Fruit fly (Drosophila melanogaster): ENCODE results near the gene CG43248.

Gene CG43248

DNA sequence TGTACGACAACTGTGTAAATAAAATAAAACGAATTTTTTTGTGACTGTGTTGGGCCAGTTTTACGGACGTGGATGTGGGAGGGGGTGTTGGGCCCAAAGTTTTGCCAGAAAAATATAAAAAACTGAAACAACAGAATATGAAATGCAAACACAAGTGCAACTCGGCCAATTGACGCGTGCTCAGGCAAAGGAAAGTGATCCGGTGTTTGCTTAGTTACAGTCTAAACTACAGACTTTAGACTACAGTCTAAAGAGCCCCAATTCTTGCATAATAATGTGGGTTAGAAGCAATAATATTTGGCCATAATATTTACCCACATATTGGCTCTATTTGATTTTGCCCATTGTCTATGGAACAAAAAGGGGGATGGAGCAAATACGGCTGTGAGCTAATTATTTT is 17.6 kb upstream of the CG43248 start:
- TF ChIP-seq jim (GFP tag; optimal IDR thresholded peaks at IDR 0.05) (no peak), br (GFP tag; optimal IDR thresholded peaks at IDR 0.05) (peak; percentile 17), h (GFP tag; optimal IDR thresholded peaks at IDR 0.05) (peak; percentile 63), Rel (GFP tag; optimal IDR thresholded peaks at IDR 0.05) (no peak), Rel (tag; optimal IDR thresholded peaks at IDR 0.05) (no peak), foxo (GFP tag; optimal IDR thresholded peaks at IDR 0.05) (peak in 1 of 2 experiments; percentile 13), Hr83 (GFP tag; optimal IDR thresholded peaks at IDR 0.05; ENCODE audit: poor library complexity, severe bottlenecking) (peak; percentile 42), Vsx2 (GFP tag; optimal IDR thresholded peaks at IDR 0.05; ENCODE audit: partially characterized antibody) (no peak), OdsH (GFP tag; optimal IDR thresholded peaks at IDR 0.05) (peak; percentile 40), fru (GFP tag; optimal IDR thresholded peaks at IDR 0.05) (peak; percentile 13), Sp1 (GFP tag; optimal IDR thresholded peaks at IDR 0.05) (peak; percentile 42), rgr (GFP tag; optimal IDR thresholded peaks at IDR 0.05) (peak; percentile 42), brk (GFP tag; optimal IDR thresholded peaks at IDR 0.05) (peak; percentile 13), sv (GFP tag; optimal IDR thresholded peaks at IDR 0.05) (no peak)

DNA sequence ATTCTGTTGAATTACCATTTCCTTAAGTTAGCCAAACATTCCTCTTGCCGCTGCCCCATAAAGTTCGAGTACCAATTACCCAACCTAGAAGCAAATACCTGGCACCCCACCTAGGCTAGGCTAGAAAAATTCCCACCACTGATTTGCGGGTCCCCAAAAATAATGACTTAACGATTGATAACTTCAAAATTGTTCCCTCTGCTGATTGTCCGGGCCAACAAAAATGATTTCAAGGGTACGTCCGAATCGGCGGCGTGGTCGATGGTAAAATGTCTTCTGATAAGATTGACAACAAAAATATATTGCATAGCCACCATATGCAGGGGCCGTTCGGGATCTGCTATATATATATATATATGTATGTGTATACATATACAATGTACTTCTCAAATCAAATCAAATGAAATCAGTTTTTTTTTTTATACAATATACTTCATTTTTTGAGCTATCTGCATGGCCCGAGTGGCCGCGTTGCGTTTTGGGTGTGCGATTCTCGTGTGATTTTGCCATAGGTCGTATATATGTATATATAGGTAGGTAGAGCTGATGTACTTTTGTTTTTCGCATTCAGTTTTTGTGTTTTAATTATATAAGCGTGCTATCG is 16.0 kb upstream of the CG43248 start:
- no peak for TF ChIP-seq rgr (GFP tag; optimal IDR thresholded peaks at IDR 0.05)
- no peak for TF ChIP-seq foxo (GFP tag; optimal IDR thresholded peaks at IDR 0.05)
- TF ChIP-seq CG9705 (GFP tag; optimal IDR thresholded peaks at IDR 0.05): no peak
- TF ChIP-seq lola (GFP tag; optimal IDR thresholded peaks at IDR 0.05): no peak
- peak; percentile 59 for TF ChIP-seq brk (GFP tag; optimal IDR thresholded peaks at IDR 0.05)
- TF ChIP-seq tai (GFP tag; optimal IDR thresholded peaks at IDR 0.05): no peak
- no peak for TF ChIP-seq pan (optimal IDR thresholded peaks at IDR 0.05)
- TF ChIP-seq Mio (GFP tag; optimal IDR thresholded peaks at IDR 0.05): no peak
- TF ChIP-seq br (GFP tag; optimal IDR thresholded peaks at IDR 0.05): peak; percentile 38
- TF ChIP-seq HLH106 (tag; optimal IDR thresholded peaks at IDR 0.05): no peak
- TF ChIP-seq jim (GFP tag; optimal IDR thresholded peaks at IDR 0.05): no peak
- TF ChIP-seq sv (GFP tag; optimal IDR thresholded peaks at IDR 0.05): no peak
- TF ChIP-seq dmrt93B (GFP tag; optimal IDR thresholded peaks at IDR 0.05): no peak
- TF ChIP-seq fru (GFP tag; optimal IDR thresholded peaks at IDR 0.05): no peak
- no peak for TF ChIP-seq Dfd (GFP tag; optimal IDR thresholded peaks at IDR 0.05)
- TF ChIP-seq GATAd (GFP tag; optimal IDR thresholded peaks at IDR 0.05): no peak
- TF ChIP-seq CrebA (GFP tag; optimal IDR thresholded peaks at IDR 0.05; ENCODE audit: borderline replicate concordance): peak; percentile 85
- no peak for TF ChIP-seq Myc (optimal IDR thresholded peaks at IDR 0.05)
- no peak for TF ChIP-seq Abd-B (GFP tag; optimal IDR thresholded peaks at IDR 0.05)
- TF ChIP-seq Hr83 (GFP tag; optimal IDR thresholded peaks at IDR 0.05; ENCODE audit: poor library complexity, severe bottlenecking): no peak
- no peak for TF ChIP-seq N (GFP tag; optimal IDR thresholded peaks at IDR 0.05)
- no peak for TF ChIP-seq sage (GFP tag; optimal IDR thresholded peaks at IDR 0.05)
- peak; percentile 52 for TF ChIP-seq Rel (GFP tag; optimal IDR thresholded peaks at IDR 0.05)
- TF ChIP-seq Rel (tag; optimal IDR thresholded peaks at IDR 0.05): peak; percentile 95

DNA sequence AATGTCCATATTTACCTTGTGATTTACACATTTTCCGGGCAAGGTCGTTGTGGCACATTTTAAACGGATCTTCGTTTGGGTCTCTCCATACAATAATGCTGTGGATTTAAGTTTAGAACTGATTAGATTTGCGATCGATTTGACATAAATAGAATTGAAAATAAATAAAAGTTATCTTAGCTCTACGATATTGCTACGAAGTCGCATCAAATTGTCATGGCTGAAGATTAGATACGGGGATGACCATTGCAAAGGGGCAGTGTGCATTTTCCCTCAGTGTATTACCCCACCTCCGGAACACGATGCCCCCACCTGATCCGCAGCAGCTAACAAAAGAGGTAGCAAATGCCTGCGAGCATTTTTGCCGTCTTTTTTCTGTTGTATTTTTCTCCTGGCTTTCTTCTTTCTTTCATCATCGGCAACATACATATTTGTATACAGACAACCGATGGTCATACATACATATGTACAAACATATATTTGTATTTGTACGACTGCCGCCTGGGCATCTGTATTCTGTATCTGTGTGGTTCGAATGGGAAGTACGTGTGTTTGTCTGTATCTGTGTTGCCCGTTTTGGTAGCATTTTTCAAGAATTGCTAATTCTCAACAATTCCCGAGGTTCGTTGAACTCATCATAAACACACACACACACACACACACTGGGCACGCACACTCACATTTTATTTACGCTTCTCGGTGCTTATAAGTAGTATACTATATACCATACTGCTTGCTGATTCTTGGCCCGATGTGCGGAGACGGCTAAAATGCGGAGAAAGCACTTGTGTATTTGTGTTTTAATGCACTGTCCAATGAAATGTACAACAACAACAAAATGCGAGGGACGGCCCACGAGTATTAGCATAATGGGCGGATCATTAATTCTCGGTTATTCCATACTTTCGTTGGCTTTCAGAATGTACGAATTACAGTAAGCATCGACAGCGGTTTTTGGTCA is 13.5 kb upstream of the CG43248 start:
- no peak for TF ChIP-seq h (GFP tag; optimal IDR thresholded peaks at IDR 0.05)
- peak; percentile 35 for TF ChIP-seq HLH106 (tag; optimal IDR thresholded peaks at IDR 0.05)
- no peak for TF ChIP-seq GATAd (GFP tag; optimal IDR thresholded peaks at IDR 0.05)
- no peak for TF ChIP-seq lola (GFP tag; optimal IDR thresholded peaks at IDR 0.05)
- TF ChIP-seq rgr (GFP tag; optimal IDR thresholded peaks at IDR 0.05): peak; percentile 20
- peak; percentile 37 for TF ChIP-seq ey (GFP tag; optimal IDR thresholded peaks at IDR 0.05)
- TF ChIP-seq pan (optimal IDR thresholded peaks at IDR 0.05): no peak
- TF ChIP-seq psq (GFP tag; optimal IDR thresholded peaks at IDR 0.05): peak; percentile 53
- no peak for TF ChIP-seq dsf (GFP tag; optimal IDR thresholded peaks at IDR 0.05; ENCODE audit: borderline replicate concordance)
- peak; percentile 12 for TF ChIP-seq OdsH (GFP tag; optimal IDR thresholded peaks at IDR 0.05)
- TF ChIP-seq woc (GFP tag; optimal IDR thresholded peaks at IDR 0.05): peak; percentile 39
- TF ChIP-seq Rel (GFP tag; optimal IDR thresholded peaks at IDR 0.05): no peak
- TF ChIP-seq Rel (tag; optimal IDR thresholded peaks at IDR 0.05): peak; percentile 53
- TF ChIP-seq dmrt93B (GFP tag; optimal IDR thresholded peaks at IDR 0.05): no peak
- TF ChIP-seq Myc (optimal IDR thresholded peaks at IDR 0.05): no peak
- TF ChIP-seq jim (GFP tag; optimal IDR thresholded peaks at IDR 0.05): peak; percentile 15
- peak in 1 of 2 experiments; percentile 39 for TF ChIP-seq foxo (GFP tag; optimal IDR thresholded peaks at IDR 0.05)
- peak; percentile 0 for TF ChIP-seq Hnf4 (GFP tag; optimal IDR thresholded peaks at IDR 0.05)
- peak; percentile 37 for TF ChIP-seq fru (GFP tag; optimal IDR thresholded peaks at IDR 0.05)
- no peak for TF ChIP-seq Mio (GFP tag; optimal IDR thresholded peaks at IDR 0.05)
- no peak for TF ChIP-seq sv (GFP tag; optimal IDR thresholded peaks at IDR 0.05)
- peak; percentile 16 for TF ChIP-seq Sp1 (GFP tag; optimal IDR thresholded peaks at IDR 0.05)
- TF ChIP-seq br (GFP tag; optimal IDR thresholded peaks at IDR 0.05): peak; percentile 21

Measured in whole organism, wandering third instar larva.